Worm (Caenorhabditis elegans) whole organism, early embryonic: Measurements from ENCODE around the gene C27A2.12.

Experiments
- B0310.2 ChIP-seq: sonication (generic microtip); optimal IDR thresholded peaks from 2 replicates; lab custom pipeline; 2016; ENCODE audit warnings: mild to moderate bottlenecking, missing genetic modification characterization, missing compliant biosample characterization
- F13C5.2 ChIP-seq: sonication (generic microtip); optimal IDR thresholded peaks from 2 replicates; lab custom pipeline; 2017; ENCODE audit warnings: mild to moderate bottlenecking, missing genetic modification characterization, inconsistent platforms, missing compliant biosample characterization
- aly-1 ChIP-seq: sonication (generic microtip); optimal IDR thresholded peaks from 2 replicates; lab custom pipeline; 2016; ENCODE audit warnings: missing genetic modification characterization, missing compliant biosample characterization
- ama-1 ChIP-seq: fragments of 150-350 bp; optimal IDR thresholded peaks from 2 replicates; lab custom pipeline; 2014
- ceh-13 ChIP-seq: fragments of 200-800 bp; sonication (Bioruptor generic); optimal IDR thresholded peaks from 2 replicates; lab custom pipeline; 2018; ENCODE audit warnings: mild to moderate bottlenecking, missing genetic modification characterization, missing compliant biosample characterization
- ceh-36 ChIP-seq: sonication (generic microtip); optimal IDR thresholded peaks from 2 replicates; lab custom pipeline; 2016; ENCODE audit warnings: missing genetic modification characterization, inconsistent platforms, missing compliant biosample characterization
- ets-7 ChIP-seq: sonication (generic microtip); optimal IDR thresholded peaks from 2 replicates; lab custom pipeline; 2016; ENCODE audit warnings: missing genotype, missing genetic modification characterization, missing compliant biosample characterization
- flt-1 ChIP-seq: fragments of 200-800 bp; sonication (Bioruptor generic); IDR thresholded peaks from 2 replicates; pipeline ENCODE4 v1.3.6; 2022; ENCODE audit warnings: missing genetic modification characterization, missing compliant biosample characterization
- hmbx-1 ChIP-seq: sonication (generic microtip); optimal IDR thresholded peaks from 2 replicates; lab custom pipeline; 2016; ENCODE audit warnings: mild to moderate bottlenecking, missing genetic modification characterization, missing compliant biosample characterization
- hmg-4 ChIP-seq: fragments of 200-800 bp; sonication (Bioruptor generic); optimal IDR thresholded peaks from 2 replicates; lab custom pipeline; 2018; ENCODE audit warnings: mild to moderate bottlenecking, missing genetic modification characterization, missing compliant biosample characterization
- hnd-1 ChIP-seq: sonication (generic microtip); optimal IDR thresholded peaks from 2 replicates; lab custom pipeline; 2016; ENCODE audit warnings: missing genetic modification characterization, missing compliant biosample characterization
- pes-1 ChIP-seq: fragments of 200-800 bp; sonication (Bioruptor generic); IDR thresholded peaks from 2 replicates; pipeline ENCODE4 v1.3.6; 2022; ENCODE audit warnings: missing genetic modification reagents, missing genetic modification characterization, missing compliant biosample characterization
- scrt-1 ChIP-seq: fragments of 200-800 bp; sonication (Bioruptor generic); IDR thresholded peaks from 2 replicates; pipeline ENCODE4 v1.3.6; 2022; ENCODE audit warnings: missing genetic modification characterization, missing compliant biosample characterization
- sea-1 ChIP-seq: fragments of 200-800 bp; sonication (Bioruptor generic); conservative IDR thresholded peaks from 2 replicates; pipeline ENCODE4 v1.3.6; 2022; ENCODE audit warnings: missing genetic modification characterization, missing compliant biosample characterization
- tbx-11 ChIP-seq: fragments of 200-800 bp; sonication (Bioruptor generic); IDR thresholded peaks from 2 replicates; pipeline ENCODE4 v1.3.6; 2022; ENCODE audit warnings: missing genetic modification characterization, missing compliant biosample characterization
- tbx-37 ChIP-seq: fragments of 200-800 bp; sonication (Bioruptor generic); conservative IDR thresholded peaks from 2 replicates; pipeline ENCODE4 v1.3.6; 2022; ENCODE audit warnings: missing genetic modification reagents, missing genetic modification characterization, missing compliant biosample characterization
- tra-4 ChIP-seq: sonication (generic microtip); optimal IDR thresholded peaks from 2 replicates; lab custom pipeline; 2017; ENCODE audit warnings: missing genetic modification characterization, missing compliant biosample characterization

C27A2.12 gene

DNA sequence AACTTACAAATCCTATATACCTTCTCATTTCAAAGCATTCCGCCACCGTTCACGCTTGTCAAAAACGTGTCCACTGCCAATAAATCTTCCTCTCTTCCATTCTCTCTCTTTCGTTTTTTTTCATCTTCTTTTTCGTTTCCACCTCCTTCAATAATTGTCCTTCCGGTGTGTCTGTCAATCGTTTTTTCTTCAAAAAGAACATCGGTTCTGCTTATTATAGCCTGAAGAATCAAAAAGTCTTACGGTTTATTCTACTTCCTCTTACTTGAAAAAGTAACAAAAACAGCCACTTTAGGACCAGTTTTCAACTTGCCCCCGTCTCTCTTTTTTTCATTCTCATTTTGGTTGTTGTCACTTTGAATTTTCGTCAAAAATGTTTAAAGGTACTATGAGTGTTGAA, 8.7 kb downstream of the C27A2.12 start:
- TF ChIP-seq ets-7 (no peak), hmg-4 (GFP tag; lab: Kevin White, UChicago) (no peak), tra-4 (tag; lab: Kevin White, UChicago) (no peak), tbx-11 (GFP tag; lab: Robert Waterston, UW) (no peak), sea-1 (GFP tag; lab: Robert Waterston, UW) (no peak), hmbx-1 (tag; lab: Kevin White, UChicago) (no peak), flt-1 (GFP tag; lab: Robert Waterston, UW) (no peak), aly-1 (tag; lab: Kevin White, UChicago) (no peak), pes-1 (no peak)

DNA sequence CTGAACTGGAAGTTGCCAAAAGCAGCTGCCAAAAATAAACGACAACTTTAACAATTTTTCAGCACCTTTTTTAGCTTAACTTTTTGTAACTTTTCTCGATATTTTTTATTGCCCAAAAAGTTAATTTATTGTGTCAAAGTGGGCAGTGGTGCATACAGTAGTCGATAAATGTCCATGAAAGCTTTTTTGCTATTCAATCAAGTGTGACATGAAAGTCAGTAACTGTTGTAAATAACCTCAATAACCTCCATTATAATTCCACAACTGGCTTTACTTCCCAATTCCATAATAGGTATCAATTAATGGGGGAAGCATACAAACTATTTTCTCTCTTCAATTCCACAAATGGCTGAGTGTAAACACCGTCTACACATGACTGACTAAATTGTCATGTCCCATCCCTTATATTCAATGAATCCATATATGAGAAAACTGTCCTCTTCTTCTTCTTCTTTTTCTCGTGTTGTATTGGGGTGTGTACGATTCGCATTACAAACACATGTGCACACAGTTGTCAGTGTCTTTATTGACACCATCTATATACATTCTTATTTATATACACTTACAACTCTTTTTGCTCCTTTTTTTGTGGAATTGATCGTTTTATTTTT, 9.6 kb downstream of the C27A2.12 start:
- TF ChIP-seq scrt-1 (no peak), B0310.2 (tag; lab: Kevin White, UChicago) (no peak), sea-1 (GFP tag; lab: Robert Waterston, UW) (no peak), pes-1 (no peak), F13C5.2 (tag; lab: Kevin White, UChicago) (no peak), aly-1 (tag; lab: Kevin White, UChicago) (no peak), ceh-13 (GFP tag; lab: Kevin White, UChicago) (no peak)

DNA sequence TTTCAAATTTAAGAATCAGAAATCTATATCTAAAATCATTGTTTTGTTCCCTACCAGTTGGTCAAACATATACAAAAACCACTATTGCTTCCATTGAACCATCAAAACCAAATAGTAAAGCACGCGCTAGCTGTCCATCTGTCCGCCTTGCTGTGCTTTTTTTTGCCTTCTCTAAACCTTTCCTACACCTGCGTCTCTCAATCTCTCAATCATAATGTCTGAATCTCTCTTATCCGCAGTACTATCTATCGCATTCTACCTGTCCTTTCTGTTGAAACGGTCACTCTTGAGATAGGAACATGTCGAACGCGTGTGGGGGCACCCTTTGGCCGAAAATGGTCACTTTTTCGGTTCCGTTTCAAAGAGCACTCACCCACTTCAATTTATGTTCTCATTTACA, 10.7 kb downstream of the C27A2.12 start:
- TF ChIP-seq flt-1 (GFP tag; lab: Robert Waterston, UW): no peak

DNA sequence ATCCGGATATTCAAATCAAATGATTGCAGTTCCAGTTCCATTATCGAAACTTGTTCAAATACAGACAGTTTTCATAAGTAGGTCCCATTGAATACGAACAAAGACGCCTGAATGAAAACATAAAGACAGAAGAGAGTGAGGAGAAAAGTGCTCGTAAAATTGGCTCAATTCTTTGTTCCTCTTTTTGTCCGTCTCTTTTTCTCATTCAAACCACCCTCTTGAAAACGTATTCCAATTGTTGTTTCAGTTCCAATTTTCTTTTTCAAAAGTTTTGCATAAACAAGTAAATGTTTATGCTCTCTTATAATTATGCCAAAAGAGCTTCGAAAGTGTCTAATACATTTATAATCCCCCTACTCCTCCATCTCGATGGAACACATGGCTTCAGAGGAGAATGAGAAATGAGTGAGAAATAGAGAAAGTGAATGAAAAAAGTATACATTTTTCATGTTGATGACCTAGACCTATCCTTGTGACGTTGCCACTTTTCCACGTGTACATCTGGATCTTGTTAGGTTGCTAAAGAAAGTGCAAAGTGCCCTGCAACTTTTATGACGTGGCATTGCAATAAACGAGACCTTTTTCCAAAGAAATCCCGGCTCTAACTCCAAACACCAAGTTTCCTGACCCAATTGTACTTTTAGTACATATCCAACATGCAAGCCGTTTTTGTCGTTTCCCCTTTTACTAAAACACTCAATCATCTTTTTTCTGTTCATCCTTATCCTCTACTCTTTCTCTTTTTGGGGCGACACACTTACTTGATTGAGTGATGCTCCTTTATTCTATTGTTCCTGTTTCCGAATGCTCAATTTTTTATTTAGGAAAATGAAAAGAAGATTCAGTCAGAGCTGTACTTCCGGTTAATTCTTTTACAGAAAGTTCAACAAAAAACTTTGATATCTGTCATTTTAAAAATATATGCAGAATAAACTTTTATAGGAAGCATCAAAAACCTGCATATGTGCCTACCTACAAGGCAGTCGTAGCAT, 11.4 kb downstream of the C27A2.12 start:
- no peak for TF ChIP-seq ets-7
- TF ChIP-seq hnd-1 (tag; lab: Kevin White, UChicago): no peak
- no peak for TF ChIP-seq flt-1 (GFP tag; lab: Robert Waterston, UW)
- no peak for TF ChIP-seq tra-4 (tag; lab: Kevin White, UChicago)
- no peak for TF ChIP-seq ama-1 (lab: Kevin White, UChicago)
- TF ChIP-seq F13C5.2 (tag; lab: Kevin White, UChicago): no peak
- no peak for TF ChIP-seq B0310.2 (tag; lab: Kevin White, UChicago)

DNA sequence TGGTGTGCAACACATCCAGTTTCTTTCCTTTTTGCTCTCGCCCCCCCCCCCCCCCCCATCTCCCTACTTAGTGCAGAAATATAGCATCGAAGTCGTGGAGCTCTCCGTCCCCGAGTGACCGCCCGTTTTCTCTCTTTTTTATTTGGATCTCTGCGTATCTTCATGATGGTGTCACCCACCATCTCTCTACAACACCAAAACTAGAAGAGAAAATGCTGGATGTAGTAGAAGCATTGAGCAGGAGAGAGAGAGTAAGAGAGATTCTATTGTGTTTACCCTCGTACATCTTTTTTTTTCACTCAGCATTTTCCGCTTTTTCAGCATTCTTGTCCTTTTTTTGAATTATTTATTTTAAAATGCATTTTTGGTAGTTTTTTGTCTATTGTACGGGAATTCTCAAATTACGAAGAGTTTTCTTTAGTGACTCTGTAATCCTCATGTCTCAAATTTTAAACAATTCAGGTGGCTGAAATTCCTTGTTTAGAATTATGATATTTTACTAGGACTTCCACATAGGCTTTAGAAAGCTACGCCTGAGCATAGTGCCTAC, 15.5 kb downstream of the C27A2.12 start:
- TF ChIP-seq sea-1 (GFP tag; lab: Robert Waterston, UW) (no peak), tra-4 (tag; lab: Kevin White, UChicago) (no peak), hmg-4 (GFP tag; lab: Kevin White, UChicago) (no peak), hmbx-1 (tag; lab: Kevin White, UChicago) (no peak), F13C5.2 (tag; lab: Kevin White, UChicago) (no peak), ets-7 (no peak), scrt-1 (no peak), B0310.2 (tag; lab: Kevin White, UChicago) (no peak), flt-1 (GFP tag; lab: Robert Waterston, UW) (no peak), aly-1 (tag; lab: Kevin White, UChicago) (no peak), tbx-37 (GFP tag; lab: Robert Waterston, UW) (no peak), ceh-13 (GFP tag; lab: Kevin White, UChicago) (no peak), ama-1 (lab: Kevin White, UChicago) (no peak), ceh-36 (tag; lab: Kevin White, UChicago) (no peak), tbx-11 (GFP tag; lab: Robert Waterston, UW) (no peak), pes-1 (no peak), hnd-1 (tag; lab: Kevin White, UChicago) (no peak)

DNA sequence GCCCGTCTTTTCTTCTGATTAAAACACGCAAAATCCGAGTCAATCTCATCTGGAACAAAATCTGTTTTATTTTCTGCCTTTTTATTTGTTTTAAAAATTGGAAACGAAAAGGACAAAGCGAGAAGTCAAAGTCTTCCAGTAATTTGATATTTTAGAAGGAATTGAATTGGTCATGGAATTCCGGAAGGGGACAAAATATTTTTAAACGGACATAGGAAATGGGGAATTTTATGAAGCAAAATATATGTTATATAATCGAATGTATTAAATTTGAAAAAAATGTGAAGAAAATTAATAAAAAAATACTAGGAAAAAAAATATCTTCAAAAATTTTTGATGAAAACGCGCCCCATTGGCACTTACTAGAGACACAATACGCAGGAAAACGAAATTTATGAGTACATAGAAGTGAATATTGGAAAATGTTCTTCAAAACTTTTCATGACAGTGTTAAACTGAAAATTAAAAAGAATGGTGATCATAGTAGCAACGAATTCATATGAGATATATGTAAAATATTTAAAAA, 17.2 kb downstream of the C27A2.12 start, which contains the start of gene F33G12.7:
F33G12.7 (minus strand) TSS at position 51 of the 526 bp plus-strand sequence.
- TF ChIP-seq ets-7 (no peak), hmbx-1 (tag; lab: Kevin White, UChicago) (no peak), hmg-4 (GFP tag; lab: Kevin White, UChicago) (no peak), pes-1 (no peak), F13C5.2 (tag; lab: Kevin White, UChicago) (no peak), ceh-13 (GFP tag; lab: Kevin White, UChicago) (no peak), ama-1 (lab: Kevin White, UChicago) (no peak), aly-1 (tag; lab: Kevin White, UChicago) (no peak), ceh-36 (tag; lab: Kevin White, UChicago) (no peak), hnd-1 (tag; lab: Kevin White, UChicago) (no peak), sea-1 (GFP tag; lab: Robert Waterston, UW) (no peak), tbx-37 (GFP tag; lab: Robert Waterston, UW) (no peak), tbx-11 (GFP tag; lab: Robert Waterston, UW) (no peak)

DNA sequence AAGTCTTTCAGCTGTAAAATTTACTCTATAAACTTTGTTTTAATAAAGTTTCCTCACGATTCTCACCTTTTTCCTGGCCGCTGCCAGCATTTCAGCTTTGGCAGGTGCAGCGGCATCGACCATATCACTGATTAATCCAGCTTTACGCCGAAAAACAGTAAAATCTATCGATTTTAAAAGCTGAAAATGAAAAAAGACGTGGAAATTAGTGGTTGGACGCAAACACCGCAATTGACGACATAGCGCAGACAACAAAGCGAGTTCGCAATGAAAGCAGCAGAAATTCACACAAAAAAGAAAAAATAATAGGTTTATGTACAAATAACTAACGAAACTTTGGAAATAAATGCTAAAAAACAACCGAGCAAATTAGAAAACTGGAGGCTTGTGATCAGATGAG, 18.0 kb downstream of the C27A2.12 start, which contains the start of gene golg-2:
golg-2 (minus strand) TSS at position 180 of the 400 bp plus-strand sequence.
- TF ChIP-seq ceh-13 (GFP tag; lab: Kevin White, UChicago) (no peak), tra-4 (tag; lab: Kevin White, UChicago) (no peak), tbx-11 (GFP tag; lab: Robert Waterston, UW) (no peak), tbx-37 (GFP tag; lab: Robert Waterston, UW) (no peak), sea-1 (GFP tag; lab: Robert Waterston, UW) (no peak), ceh-36 (tag; lab: Kevin White, UChicago) (no peak), B0310.2 (tag; lab: Kevin White, UChicago) (no peak), flt-1 (GFP tag; lab: Robert Waterston, UW) (no peak), F13C5.2 (tag; lab: Kevin White, UChicago) (no peak), pes-1 (no peak), ama-1 (lab: Kevin White, UChicago) (no peak), ets-7 (no peak)
